Fruit fly (Drosophila melanogaster): ENCODE data around the gene CG45071.

The CG45071 gene

DNA sequence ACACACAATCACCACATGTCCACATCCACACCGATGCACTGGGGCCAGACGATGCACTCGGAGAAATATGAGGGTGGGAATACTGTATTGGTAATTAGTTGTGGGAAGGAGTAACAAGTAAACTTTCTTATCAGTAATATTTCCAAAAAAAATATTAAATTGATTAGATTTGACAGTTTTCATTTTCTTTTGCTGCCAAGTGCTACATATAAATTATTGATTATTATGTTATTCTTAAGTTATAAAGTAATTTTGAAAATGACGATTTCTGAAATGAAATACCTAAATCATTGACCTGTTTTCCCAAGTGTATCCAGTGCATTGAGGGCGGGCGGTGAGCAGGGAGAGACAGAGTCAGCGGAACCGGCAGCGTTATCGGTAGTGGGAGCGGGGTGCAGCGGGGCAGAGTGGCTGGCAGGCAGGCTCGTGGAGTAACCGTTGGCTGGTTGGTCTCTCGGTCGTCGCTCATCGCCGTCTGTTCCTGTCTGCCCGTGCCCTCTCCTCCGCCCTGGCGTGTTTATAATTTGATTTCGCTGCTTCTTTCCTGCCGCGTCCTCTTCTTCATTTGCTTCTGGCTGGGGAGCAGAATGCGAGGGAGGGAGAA, 2.2 kb downstream of the CG45071 start (continued):
- TF ChIP-seq Max (GFP tag; optimal IDR thresholded peaks at IDR 0.05) (peak; percentile 14), jing (GFP tag; optimal IDR thresholded peaks at IDR 0.05) (no peak), CG14050 (GFP tag; IDR thresholded peaks at IDR 0.05) (no peak), CG42726 (GFP tag; IDR thresholded peaks at IDR 0.05; ENCODE audit: partially characterized antibody) (no peak), NFAT (GFP tag; IDR thresholded peaks at IDR 0.05) (no peak), CG7928 (GFP tag; optimal IDR thresholded peaks at IDR 0.05) (no peak), gsb-n (tag; optimal IDR thresholded peaks at IDR 0.05) (peak; percentile 65), CG10274 (GFP tag; optimal IDR thresholded peaks at IDR 0.05) (no peak), Sin3A (optimal IDR thresholded peaks at IDR 0.05) (no peak), CG4328 (GFP tag; optimal IDR thresholded peaks at IDR 0.05) (peak; percentile 9), ab (GFP tag; optimal IDR thresholded peaks at IDR 0.05) (no peak), CG4854 (GFP tag; optimal IDR thresholded peaks at IDR 0.05) (no peak), stc (GFP tag; IDR thresholded peaks at IDR 0.05) (no peak), abd-A (tag; optimal IDR thresholded peaks at IDR 0.05) (no peak), CG3847 (GFP tag; IDR thresholded peaks at IDR 0.05) (no peak), Dip3 (GFP tag; optimal IDR thresholded peaks at IDR 0.05) (no peak), zf30C (GFP tag; optimal IDR thresholded peaks at IDR 0.05) (peak; percentile 76), Chrac-16 (GFP tag; optimal IDR thresholded peaks at IDR 0.05) (peak; percentile 43), H2.0 (GFP tag; IDR thresholded peaks at IDR 0.05) (no peak), repo (GFP tag; optimal IDR thresholded peaks at IDR 0.05) (no peak), CG17361 (GFP tag; IDR thresholded peaks at IDR 0.05) (peak; percentile 89), sna (GFP tag; IDR thresholded peaks at IDR 0.05; ENCODE audit: partially characterized antibody) (no peak), CG13296 (GFP tag; optimal IDR thresholded peaks at IDR 0.05) (no peak), CG13424 (tag; optimal IDR thresholded peaks at IDR 0.05) (peak; percentile 58), chif (GFP tag; optimal IDR thresholded peaks at IDR 0.05) (peak in 1 of 2 experiments; percentile 1), cg (GFP tag; optimal IDR thresholded peaks at IDR 0.05) (peak; percentile 37), insv (GFP tag; optimal IDR thresholded peaks at IDR 0.05) (no peak), CG8924 (tag; optimal IDR thresholded peaks at IDR 0.05) (peak; percentile 58), CG6765 (GFP tag; optimal IDR thresholded peaks at IDR 0.05) (no peak), trem (tag; optimal IDR thresholded peaks at IDR 0.05) (peak; percentile 43), her (GFP tag; optimal IDR thresholded peaks at IDR 0.05) (no peak), pan (optimal IDR thresholded peaks at IDR 0.05) (no peak), pan (GFP tag; optimal IDR thresholded peaks at IDR 0.05 in 1 of 2, IDR thresholded peaks at IDR 0.05 in 1 of 2) (no peak), CG12071 (GFP tag; optimal IDR thresholded peaks at IDR 0.05) (no peak), chn (GFP tag; optimal IDR thresholded peaks at IDR 0.05) (no peak), slou (GFP tag; optimal IDR thresholded peaks at IDR 0.05) (no peak), maf-S (GFP tag; optimal IDR thresholded peaks at IDR 0.05) (no peak), YL-1 (GFP tag; optimal IDR thresholded peaks at IDR 0.05) (no peak), Blimp-1 (GFP tag; optimal IDR thresholded peaks at IDR 0.05) (peak; percentile 65), grn (GFP tag; optimal IDR thresholded peaks at IDR 0.05) (no peak), Dp (GFP tag; optimal IDR thresholded peaks at IDR 0.05) (no peak), nerfin-2 (GFP tag; IDR thresholded peaks at IDR 0.05; ENCODE audit: partially characterized antibody) (no peak), hkb (optimal IDR thresholded peaks at IDR 0.05) (no peak), hkb (GFP tag; IDR thresholded peaks at IDR 0.05) (peak; percentile 14; the same call in 1 of the 2 replicates), CG12391 (tag; optimal IDR thresholded peaks at IDR 0.05) (peak; percentile 65), CG10209 (GFP tag; optimal IDR thresholded peaks at IDR 0.05) (no peak), CG4360 (GFP tag; IDR thresholded peaks at IDR 0.05) (no peak), CG10366 (GFP tag; IDR thresholded peaks at IDR 0.05) (peak; percentile 9; the same call in 1 of the 2 replicates), dpn (GFP tag; optimal IDR thresholded peaks at IDR 0.05) (peak in 1 of 2 experiments; percentile 9), CG13624 (GFP tag; optimal IDR thresholded peaks at IDR 0.05) (no peak), Bteb2 (GFP tag; optimal IDR thresholded peaks at IDR 0.05) (no peak)

All from whole organism, embryonic.